Worm (Caenorhabditis elegans) whole organism, early embryonic: ENCODE data around the gene ceh-39.

Experiments
- B0310.2 ChIP-seq: sonication (generic microtip); optimal IDR thresholded peaks from 2 replicates; lab custom pipeline; 2016; ENCODE audit warnings: mild to moderate bottlenecking, missing genetic modification characterization, missing compliant biosample characterization
- F13C5.2 ChIP-seq: sonication (generic microtip); optimal IDR thresholded peaks from 2 replicates; lab custom pipeline; 2017; ENCODE audit warnings: mild to moderate bottlenecking, missing genetic modification characterization, inconsistent platforms, missing compliant biosample characterization
- aly-1 ChIP-seq: sonication (generic microtip); optimal IDR thresholded peaks from 2 replicates; lab custom pipeline; 2016; ENCODE audit warnings: missing genetic modification characterization, missing compliant biosample characterization
- ama-1 ChIP-seq: fragments of 150-350 bp; optimal IDR thresholded peaks from 2 replicates; lab custom pipeline; 2014
- ceh-13 ChIP-seq: fragments of 200-800 bp; sonication (Bioruptor generic); optimal IDR thresholded peaks from 2 replicates; lab custom pipeline; 2018; ENCODE audit warnings: mild to moderate bottlenecking, missing genetic modification characterization, missing compliant biosample characterization
- ceh-36 ChIP-seq: sonication (generic microtip); optimal IDR thresholded peaks from 2 replicates; lab custom pipeline; 2016; ENCODE audit warnings: missing genetic modification characterization, inconsistent platforms, missing compliant biosample characterization
- ets-7 ChIP-seq: sonication (generic microtip); optimal IDR thresholded peaks from 2 replicates; lab custom pipeline; 2016; ENCODE audit warnings: missing genotype, missing genetic modification characterization, missing compliant biosample characterization
- flt-1 ChIP-seq: fragments of 200-800 bp; sonication (Bioruptor generic); IDR thresholded peaks from 2 replicates; pipeline ENCODE4 v1.3.6; 2022; ENCODE audit warnings: missing genetic modification characterization, missing compliant biosample characterization
- hmbx-1 ChIP-seq: sonication (generic microtip); optimal IDR thresholded peaks from 2 replicates; lab custom pipeline; 2016; ENCODE audit warnings: mild to moderate bottlenecking, missing genetic modification characterization, missing compliant biosample characterization
- hmg-4 ChIP-seq: fragments of 200-800 bp; sonication (Bioruptor generic); optimal IDR thresholded peaks from 2 replicates; lab custom pipeline; 2018; ENCODE audit warnings: mild to moderate bottlenecking, missing genetic modification characterization, missing compliant biosample characterization
- hnd-1 ChIP-seq: sonication (generic microtip); optimal IDR thresholded peaks from 2 replicates; lab custom pipeline; 2016; ENCODE audit warnings: missing genetic modification characterization, missing compliant biosample characterization
- pes-1 ChIP-seq: fragments of 200-800 bp; sonication (Bioruptor generic); IDR thresholded peaks from 2 replicates; pipeline ENCODE4 v1.3.6; 2022; ENCODE audit warnings: missing genetic modification reagents, missing genetic modification characterization, missing compliant biosample characterization
- scrt-1 ChIP-seq: fragments of 200-800 bp; sonication (Bioruptor generic); IDR thresholded peaks from 2 replicates; pipeline ENCODE4 v1.3.6; 2022; ENCODE audit warnings: missing genetic modification characterization, missing compliant biosample characterization
- sea-1 ChIP-seq: fragments of 200-800 bp; sonication (Bioruptor generic); conservative IDR thresholded peaks from 2 replicates; pipeline ENCODE4 v1.3.6; 2022; ENCODE audit warnings: missing genetic modification characterization, missing compliant biosample characterization
- tbx-11 ChIP-seq: fragments of 200-800 bp; sonication (Bioruptor generic); IDR thresholded peaks from 2 replicates; pipeline ENCODE4 v1.3.6; 2022; ENCODE audit warnings: missing genetic modification characterization, missing compliant biosample characterization
- tbx-37 ChIP-seq: fragments of 200-800 bp; sonication (Bioruptor generic); conservative IDR thresholded peaks from 2 replicates; pipeline ENCODE4 v1.3.6; 2022; ENCODE audit warnings: missing genetic modification reagents, missing genetic modification characterization, missing compliant biosample characterization
- tra-4 ChIP-seq: sonication (generic microtip); optimal IDR thresholded peaks from 2 replicates; lab custom pipeline; 2017; ENCODE audit warnings: missing genetic modification characterization, missing compliant biosample characterization

Gene ceh-39

DNA sequence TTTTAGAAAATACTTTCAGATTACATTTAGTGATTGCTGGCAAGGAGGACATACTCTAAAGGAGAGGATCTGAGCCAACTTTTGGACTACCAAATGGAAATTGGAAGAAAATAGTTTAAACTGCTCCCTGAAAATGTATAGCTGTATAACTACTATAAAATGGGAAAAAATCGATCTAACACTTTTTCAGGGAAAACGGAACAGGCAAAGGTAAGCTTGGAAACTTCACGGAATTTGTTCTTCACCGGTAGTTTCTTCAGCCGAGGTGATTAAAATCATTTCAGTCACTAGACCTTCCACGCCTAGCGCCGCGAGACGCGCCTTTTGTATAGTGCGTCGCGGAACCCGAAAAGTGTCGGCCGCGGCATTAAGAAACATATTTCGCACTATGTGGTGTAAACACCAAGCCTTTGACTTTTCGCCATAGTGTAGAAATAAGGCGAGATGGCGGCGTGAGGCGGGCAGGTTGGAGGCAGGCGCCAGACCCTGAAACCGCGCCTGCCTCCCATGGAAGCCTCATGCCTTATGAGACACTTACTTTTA is 30.6 kb downstream of the ceh-39 start, which contains the start of gene C14E2.5:
Gene C14E2.5 (minus strand): TSS at position 51 of the 543 bp plus-strand sequence.
- TF ChIP-seq aly-1 (tag; lab: Kevin White, UChicago) (no peak), ama-1 (lab: Kevin White, UChicago) (no peak)

DNA sequence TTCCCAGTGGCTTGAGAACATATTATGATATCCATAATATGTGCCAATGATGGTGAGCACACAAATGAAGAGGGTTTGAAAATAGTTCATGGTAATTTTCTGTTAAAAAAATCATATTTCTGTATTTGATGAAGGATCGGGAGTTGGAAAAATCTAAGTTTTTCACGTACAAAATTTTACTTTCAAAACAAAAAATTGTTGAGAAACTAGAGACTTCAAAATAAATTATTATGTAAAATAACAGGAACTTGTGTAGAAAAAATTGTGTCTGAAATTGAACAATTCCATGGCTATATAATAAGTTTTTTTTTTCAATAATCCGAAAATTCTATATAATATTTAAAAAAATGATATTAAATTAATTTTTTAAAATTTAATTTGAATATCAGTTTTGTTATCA is 34.7 kb downstream of the ceh-39 start, which contains the start of gene C14E2.4:
Gene C14E2.4 (minus strand): TSS at position 101 of the 400 bp plus-strand sequence.
- TF ChIP-seq ceh-13 (no peak), aly-1 (tag; lab: Kevin White, UChicago) (no peak), ets-7 (no peak), flt-1 (GFP tag; lab: Robert Waterston, UW) (no peak), F13C5.2 (tag; lab: Kevin White, UChicago) (no peak), hmbx-1 (no peak)

- no peak for TF ChIP-seq sea-1 (GFP tag; lab: Robert Waterston, UW)
- TF ChIP-seq tbx-11 = no peak
- TF ChIP-seq hnd-1 (tag; lab: Kevin White, UChicago) = no peak
- TF ChIP-seq flt-1 (GFP tag; lab: Robert Waterston, UW) = no peak
- TF ChIP-seq ceh-36 (tag; lab: Kevin White, UChicago) = no peak
- no peak for TF ChIP-seq scrt-1 (GFP tag; lab: Robert Waterston, UW)
- no peak for TF ChIP-seq hmg-4 (GFP tag; lab: Kevin White, UChicago)
- TF ChIP-seq ama-1 (lab: Kevin White, UChicago) = no peak
- TF ChIP-seq aly-1 (tag; lab: Kevin White, UChicago) = no peak
- no peak for TF ChIP-seq F13C5.2 (tag; lab: Kevin White, UChicago)
- no peak for TF ChIP-seq B0310.2
- TF ChIP-seq hmbx-1 = no peak
These were observed 39.9 kb downstream of the ceh-39 start, which contains the start of gene C14E2.7 for ce11 chrX:1816106-1816505. C14E2.7 (plus strand) TSS chrX:1816406.

- TF ChIP-seq sea-1 (GFP tag; lab: Robert Waterston, UW) (no peak), hnd-1 (tag; lab: Kevin White, UChicago) (no peak), hmg-4 (GFP tag; lab: Kevin White, UChicago) (no peak), tbx-37 (GFP tag; lab: Robert Waterston, UW) (no peak), ets-7 (no peak), hmbx-1 (no peak), ceh-36 (tag; lab: Kevin White, UChicago) (no peak), tbx-11 (no peak), F13C5.2 (tag; lab: Kevin White, UChicago) (no peak), scrt-1 (GFP tag; lab: Robert Waterston, UW) (no peak), ama-1 (lab: Kevin White, UChicago) (no peak), pes-1 (GFP tag; lab: Robert Waterston, UW) (no peak), aly-1 (tag; lab: Kevin White, UChicago) (no peak), ceh-13 (no peak), B0310.2 (no peak), flt-1 (GFP tag; lab: Robert Waterston, UW) (no peak), tra-4 (tag; lab: Kevin White, UChicago) (no peak)
These were observed 44.5 kb downstream of the ceh-39 start, which contains the start of gene C14E2.3 for ce11 chrX:1811436-1811835. C14E2.3 (minus strand) TSS chrX:1811536.
